Fruit fly (Drosophila melanogaster) S2 (cell line): ENCODE data around the gene CG33722.

ENCODE experiments used
- CG8478 ChIP-seq: fragments of >200 bp; optimal IDR thresholded peaks from 2 replicates; lab custom pipeline; 2018
- CTCF ChIP-seq, 2 experiments: fragments of >200 bp; optimal IDR thresholded peaks; 2 replicates each; lab custom pipeline; 2018

- TF ChIP-seq CTCF (optimal IDR thresholded peaks at IDR 0.05; lab: Kevin White, UChicago) (no peak), CG8478 (lab: Kevin White, UChicago) (no peak)
These were observed 20.7 kb upstream of the CG33722 start for dm6 chr3R:8223074-8223597.
